Worm (Caenorhabditis elegans) whole organism, dauer: Measurements from ENCODE around the gene K10C9.1.

Experiments
- unc-62 ChIP-seq: sonication (generic microtip); optimal IDR thresholded peaks from 2 replicates; lab custom pipeline; 2017; ENCODE audit warnings: missing biosample characterization, missing genetic modification reagents, missing genetic modification characterization

Gene K10C9.1

DNA sequence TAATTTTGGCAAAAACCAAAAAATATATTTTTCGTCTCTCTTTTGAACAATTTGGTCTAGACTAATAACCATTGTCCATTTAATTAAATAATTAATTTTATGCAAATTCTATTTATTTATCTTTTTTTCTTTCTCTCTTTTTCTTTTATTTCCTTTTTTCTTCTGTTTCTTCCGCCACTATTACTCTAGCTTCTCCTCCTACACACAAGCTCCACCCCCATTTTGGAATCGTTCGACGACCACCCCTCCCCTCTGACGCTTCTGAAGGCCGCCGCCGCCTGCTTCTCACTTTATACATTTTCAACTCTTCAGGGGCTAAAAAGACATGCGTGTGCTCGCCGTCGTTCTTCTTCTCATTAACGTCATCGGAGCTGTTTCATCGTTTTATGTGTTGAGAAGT, at the start of gene K10C9.1:
Gene K10C9.1, plus strand, starts transcription at position 301 of the 400 bp plus-strand sequence.
- no peak for TF ChIP-seq unc-62 (GFP tag; lab: Kevin White, UChicago)

DNA sequence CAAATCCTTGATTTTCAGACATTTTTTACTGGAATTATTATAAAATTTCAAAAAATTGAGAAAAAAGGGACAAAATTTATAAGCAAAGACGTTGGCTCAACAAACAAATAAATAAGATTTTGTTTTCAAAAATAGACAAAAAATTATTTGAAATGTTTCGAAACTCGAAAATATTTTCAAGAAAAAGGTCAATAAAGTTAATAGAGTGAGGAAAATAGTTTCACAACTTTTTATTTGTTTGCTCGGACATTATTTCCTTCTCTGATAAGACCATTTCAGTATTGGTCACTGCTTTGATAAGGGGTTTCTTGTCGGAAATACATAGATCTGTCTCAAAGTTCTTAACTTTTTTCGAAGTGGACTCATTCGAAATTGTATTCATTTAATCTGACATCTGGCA, 48.0 kb upstream of the K10C9.1 start, which contains the start of gene R09A1.3:
Gene R09A1.3, minus strand, starts transcription at position 31 of the 400 bp plus-strand sequence.
- TF ChIP-seq unc-62 (GFP tag; lab: Kevin White, UChicago): no peak

- TF ChIP-seq unc-62 (GFP tag; lab: Kevin White, UChicago): no peak
Observed at ce11 chrV:1033304-1033703, 41.7 kb upstream of the K10C9.1 start, which contains the start of gene flp-34. Gene flp-34, minus strand, starts transcription at chrV:1033404.

ce11 chrV:1038074-1038473, 37.0 kb upstream of the K10C9.1 start:
- TF ChIP-seq unc-62 (GFP tag; lab: Kevin White, UChicago): no peak

DNA sequence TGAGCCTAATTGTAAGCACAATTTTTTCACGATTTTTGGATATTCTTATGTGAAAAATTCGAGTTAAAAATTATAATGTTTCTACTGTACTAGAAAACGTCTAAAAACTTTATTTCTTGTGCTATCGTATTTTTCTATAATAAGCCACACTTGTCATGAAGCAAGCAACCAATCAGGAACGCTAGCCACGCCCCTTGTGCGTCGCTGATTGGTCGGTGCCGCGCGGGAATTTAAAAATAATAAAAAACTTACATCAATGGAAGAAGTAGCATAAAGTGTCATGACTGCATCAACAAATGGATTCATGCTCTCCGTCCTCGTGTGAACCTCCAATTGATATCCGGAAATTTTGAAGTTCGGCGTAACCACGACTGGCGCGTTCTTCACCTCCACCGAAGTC, 27.8 kb upstream of the K10C9.1 start:
- no peak for TF ChIP-seq unc-62 (GFP tag; lab: Kevin White, UChicago)

ce11 chrV:1048482-1048881, 26.6 kb upstream of the K10C9.1 start, which contains the start of gene nra-4:
Gene nra-4, minus strand, starts transcription at chrV:1048582.
- no peak for TF ChIP-seq unc-62 (GFP tag; lab: Kevin White, UChicago)

DNA sequence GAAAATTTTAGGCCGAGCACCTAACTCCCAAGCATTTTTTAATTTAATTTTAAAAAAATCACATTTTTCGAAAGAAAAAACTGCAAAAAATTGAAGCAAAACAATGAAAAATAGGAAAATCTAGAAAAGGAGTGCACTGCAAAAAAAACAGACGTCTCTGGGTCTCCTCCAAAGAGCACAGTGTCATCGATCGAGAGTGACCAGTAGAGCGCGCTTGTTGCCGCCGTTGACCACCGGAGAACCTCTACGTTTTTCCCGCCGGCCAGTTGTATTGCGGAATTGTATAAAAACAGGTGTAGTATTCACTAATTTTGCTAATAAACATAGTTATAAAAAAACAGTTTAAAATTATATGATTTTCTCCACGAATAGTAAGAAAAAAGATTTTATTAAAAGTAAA, 25.7 kb upstream of the K10C9.1 start:
- no peak for TF ChIP-seq unc-62 (GFP tag; lab: Kevin White, UChicago)

DNA sequence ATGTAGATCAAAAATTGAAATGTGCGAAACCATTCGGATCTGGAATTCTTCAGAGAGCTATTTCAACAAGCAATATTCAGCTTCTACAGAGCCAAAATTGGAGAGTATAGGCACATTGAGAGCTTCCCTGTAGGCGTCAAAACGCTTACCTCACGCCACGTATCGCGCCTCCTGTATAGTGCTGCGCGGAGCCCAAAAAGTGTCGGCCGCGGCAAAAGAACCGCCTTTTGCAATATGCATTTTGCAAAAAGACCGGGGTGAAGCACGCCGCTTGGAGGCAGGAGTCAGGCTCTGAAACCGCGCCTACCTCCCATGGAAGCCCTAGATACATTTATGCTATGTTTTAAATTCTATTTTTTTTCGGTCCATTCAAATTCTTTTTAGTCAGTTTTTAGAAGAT, 23.4 kb upstream of the K10C9.1 start:
- TF ChIP-seq unc-62 (GFP tag; lab: Kevin White, UChicago): no peak

DNA sequence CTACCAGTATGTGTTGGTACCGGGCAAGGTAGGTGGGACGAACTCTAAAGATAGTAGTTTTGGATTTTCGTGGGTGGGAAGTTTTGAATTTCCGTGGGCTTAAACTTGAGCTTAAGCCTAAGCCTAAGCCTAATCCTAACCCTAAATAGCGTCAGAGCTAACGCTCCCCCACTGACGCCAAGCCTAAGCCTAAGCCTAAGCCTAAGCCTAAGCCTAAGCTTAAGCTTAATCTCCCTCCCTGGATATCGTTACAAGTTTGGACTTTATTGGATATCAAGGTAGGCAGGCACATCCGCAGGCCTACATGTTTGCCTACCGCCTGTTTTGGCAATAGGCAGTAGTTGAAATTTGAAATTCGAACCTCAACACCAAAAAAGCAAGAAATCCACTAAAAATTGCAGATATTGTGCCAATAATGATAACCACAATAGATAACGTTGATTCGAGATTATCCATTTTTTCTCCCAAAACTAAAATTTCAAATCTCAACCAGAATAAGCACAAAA, 22.4 kb upstream of the K10C9.1 start, which contains the start of gene K10C9.4:
Gene K10C9.4, minus strand, starts transcription at position 456 of the 506 bp plus-strand sequence.
- TF ChIP-seq unc-62 (GFP tag; lab: Kevin White, UChicago): no peak

ce11 chrV:1053385-1053784, 21.7 kb upstream of the K10C9.1 start:
- no peak for TF ChIP-seq unc-62 (GFP tag; lab: Kevin White, UChicago)

DNA sequence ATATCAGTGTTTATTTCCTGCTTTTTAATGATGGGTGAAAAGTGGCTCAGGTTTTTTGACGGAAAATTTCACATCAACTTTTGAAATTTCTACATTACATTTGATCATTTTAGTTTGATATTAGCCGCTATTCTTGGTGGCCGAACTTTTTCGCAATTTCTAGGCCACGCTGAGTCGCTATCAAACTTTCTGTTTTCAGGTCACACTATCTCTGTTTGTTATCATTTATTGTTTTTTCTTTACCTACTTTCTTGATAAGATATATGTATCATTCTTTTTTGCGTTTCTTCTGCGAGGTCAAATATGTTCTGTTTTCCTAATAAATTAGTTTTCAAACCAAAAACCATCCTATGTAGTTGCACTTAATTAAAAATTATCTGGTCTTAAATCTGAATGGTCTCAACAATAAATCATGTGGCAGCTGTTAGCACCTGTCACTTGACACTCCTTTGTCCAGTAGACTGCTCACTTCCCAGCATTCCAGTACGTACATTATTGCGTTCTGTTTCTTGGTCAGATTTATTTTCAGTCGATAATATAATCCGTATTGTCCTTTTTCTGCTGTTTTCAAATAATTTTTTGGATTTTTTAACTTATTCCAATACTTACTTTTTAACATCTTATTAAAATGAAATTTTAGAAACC, 14.7 kb upstream of the K10C9.1 start:
- no peak for TF ChIP-seq unc-62 (GFP tag; lab: Kevin White, UChicago)

ce11 chrV:1061295-1061694, 13.8 kb upstream of the K10C9.1 start, which contains the start of gene rnst-2:
Gene rnst-2, plus strand, starts transcription at chrV:1061595.
- no peak for TF ChIP-seq unc-62 (GFP tag; lab: Kevin White, UChicago)

- no peak for TF ChIP-seq unc-62 (GFP tag; lab: Kevin White, UChicago)
Observed at ce11 chrV:1064491-1064890, 10.6 kb upstream of the K10C9.1 start, which contains the start of gene str-67. Gene str-67, minus strand, starts transcription at chrV:1064591.

- TF ChIP-seq unc-62 (GFP tag; lab: Kevin White, UChicago): no peak
Observed at ce11 chrV:1067468-1067867, 7.6 kb upstream of the K10C9.1 start, which contains the start of gene K10C9.7. Gene K10C9.7, minus strand, starts transcription at chrV:1067568.

DNA sequence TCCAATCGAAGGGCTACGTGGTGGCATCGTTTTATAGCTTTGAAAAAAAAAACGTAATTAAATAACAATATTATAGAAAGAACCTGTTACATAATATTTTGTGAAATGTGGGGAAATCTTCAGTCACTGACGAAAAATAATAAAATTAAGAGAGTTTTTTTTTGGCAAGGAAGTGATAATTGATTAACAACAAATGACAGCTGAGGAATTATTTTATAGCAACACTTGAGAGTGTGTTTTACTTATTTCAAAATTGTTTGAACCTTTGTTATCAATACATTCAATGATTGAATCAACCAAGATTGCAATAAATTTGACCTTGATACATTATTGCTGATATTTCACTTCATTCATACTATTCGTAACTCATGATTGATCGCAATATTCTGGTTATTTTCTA, 9.0 kb downstream of the K10C9.1 start, which contains the start of gene Y50D4B.6:
Gene Y50D4B.6, plus strand, starts transcription at position 301 of the 400 bp plus-strand sequence.
- TF ChIP-seq unc-62 (GFP tag; lab: Kevin White, UChicago): no peak

- no peak for TF ChIP-seq unc-62 (GFP tag; lab: Kevin White, UChicago)
Observed at ce11 chrV:1087983-1088382, 12.9 kb downstream of the K10C9.1 start, which contains the start of gene clec-203. Gene clec-203, plus strand, starts transcription at chrV:1088283.

DNA sequence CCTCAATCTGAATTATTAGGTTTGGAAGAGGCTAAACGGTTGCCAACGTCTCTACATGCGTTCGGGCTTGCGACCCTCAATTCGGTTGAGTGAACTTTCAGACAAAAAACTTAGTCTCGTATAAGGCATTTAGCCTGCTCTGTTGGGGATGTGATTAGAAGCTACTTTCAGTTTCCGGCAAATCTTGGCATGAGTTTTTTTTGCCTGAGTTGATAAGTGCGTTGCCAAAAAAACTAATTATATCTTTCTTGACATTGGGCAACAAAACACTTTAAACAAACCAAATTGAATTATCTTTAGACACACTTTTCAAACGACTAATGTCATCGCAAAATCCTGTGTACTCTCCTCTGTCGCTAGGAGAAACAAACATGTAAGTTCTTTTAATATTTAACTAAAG, 17.3 kb downstream of the K10C9.1 start, which contains the start of gene Y50D4B.4:
Gene Y50D4B.4, plus strand, starts transcription at position 301 of the 400 bp plus-strand sequence.
- TF ChIP-seq unc-62 (GFP tag; lab: Kevin White, UChicago): no peak
